Worm (Caenorhabditis elegans): ENCODE results near the gene clec-202.

clec-202 gene

ce11 chrIV:17328834-17329233 is 32.4 kb upstream of the clec-202 start, which contains the start of gene ceh-88:
Gene ceh-88, plus strand, starts transcription at chrIV:17329188.
- TF ChIP-seq elt-1 (tag; optimal IDR thresholded peaks at IDR 0.05) (no peak), lin-39 (tag; optimal IDR thresholded peaks at IDR 0.05) (no peak), mbf-1 (tag; optimal IDR thresholded peaks at IDR 0.05) (no peak), C34F6.9 (tag; optimal IDR thresholded peaks at IDR 0.05) (peak; percentile 37), nhr-23 (tag; optimal IDR thresholded peaks at IDR 0.05) (no peak)

- TF ChIP-seq R02D3.7 (tag; optimal IDR thresholded peaks at IDR 0.05) (no peak), nhr-129 (tag; optimal IDR thresholded peaks at IDR 0.05) (no peak), lsy-2 (tag; optimal IDR thresholded peaks at IDR 0.05) (peak in 1 of 2 experiments; percentile 36), sem-4 (tag; optimal IDR thresholded peaks at IDR 0.05) (no peak), C34F6.9 (tag; optimal IDR thresholded peaks at IDR 0.05) (peak; percentile 31), nhr-11 (tag; optimal IDR thresholded peaks at IDR 0.05) (no peak), snpc-4 (tag; optimal IDR thresholded peaks at IDR 0.05) (no peak), nhr-25 (tag; optimal IDR thresholded peaks at IDR 0.05) (peak; percentile 12), unc-55 (GFP tag; optimal IDR thresholded peaks at IDR 0.05) (peak; percentile 29), sma-3 (GFP tag; optimal IDR thresholded peaks at IDR 0.05) (no peak), mab-5 (tag; optimal IDR thresholded peaks at IDR 0.05) (no peak), lin-13 (GFP tag; optimal IDR thresholded peaks at IDR 0.05) (peak; percentile 14)
These were observed 30.1 kb upstream of the clec-202 start, which contains the start of gene C49C3.6 for ce11 chrIV:17331100-17331577. Gene C49C3.6, plus strand, starts transcription at chrIV:17331527.

ce11 chrIV:17332261-17332660 is 29.0 kb upstream of the clec-202 start, which contains the start of gene C49C3.7:
Gene C49C3.7, plus strand, starts transcription at chrIV:17332561.
- TF ChIP-seq nhr-77 (tag; optimal IDR thresholded peaks at IDR 0.05): no peak
- no peak for TF ChIP-seq egl-27 (tag; optimal IDR thresholded peaks at IDR 0.05)
- TF ChIP-seq unc-39 (tag; optimal IDR thresholded peaks at IDR 0.05): no peak
- TF ChIP-seq lin-11 (tag; optimal IDR thresholded peaks at IDR 0.05): no peak
- TF ChIP-seq sem-4 (tag; optimal IDR thresholded peaks at IDR 0.05): no peak

ce11 chrIV:17333542-17334281 is 27.5 kb upstream of the clec-202 start, which contains the start of gene C49C3.15:
Gene C49C3.15, plus strand, starts transcription at chrIV:17334231.
- TF ChIP-seq sma-9 (GFP tag; optimal IDR thresholded peaks at IDR 0.05): no peak
- no peak for TF ChIP-seq sma-9 (tag; optimal IDR thresholded peaks at IDR 0.05)
- TF ChIP-seq peb-1 (tag; optimal IDR thresholded peaks at IDR 0.05): no peak
- TF ChIP-seq nhr-21 (tag; optimal IDR thresholded peaks at IDR 0.05): no peak
- TF ChIP-seq elt-3 (tag; optimal IDR thresholded peaks at IDR 0.05): no peak
- no peak for TF ChIP-seq fos-1 (tag; optimal IDR thresholded peaks at IDR 0.05)
- TF ChIP-seq zag-1 (tag; optimal IDR thresholded peaks at IDR 0.05): no peak
- no peak for TF ChIP-seq nhr-11 (tag; optimal IDR thresholded peaks at IDR 0.05)
- no peak for TF ChIP-seq nhr-77 (tag; optimal IDR thresholded peaks at IDR 0.05)
- TF ChIP-seq ama-1 (optimal IDR thresholded peaks at IDR 0.05): no peak
- TF ChIP-seq nhr-10 (tag; optimal IDR thresholded peaks at IDR 0.05): no peak
- no peak for TF ChIP-seq R02D3.7 (tag; optimal IDR thresholded peaks at IDR 0.05)
- no peak for TF ChIP-seq blmp-1 (tag; optimal IDR thresholded peaks at IDR 0.05; ENCODE audit: insufficient read depth)
- no peak for TF ChIP-seq ztf-1 (GFP tag; conservative IDR thresholded peaks at IDR 0.05)
- TF ChIP-seq nhr-237 (tag; optimal IDR thresholded peaks at IDR 0.05): no peak
- TF ChIP-seq mab-5 (tag; optimal IDR thresholded peaks at IDR 0.05): no peak
- peak; percentile 41 for TF ChIP-seq nhr-129 (tag; optimal IDR thresholded peaks at IDR 0.05)
- TF ChIP-seq lin-39 (tag; optimal IDR thresholded peaks at IDR 0.05): no peak
- no peak for TF ChIP-seq nhr-23 (tag; optimal IDR thresholded peaks at IDR 0.05)
- TF ChIP-seq lsy-2 (tag; optimal IDR thresholded peaks at IDR 0.05): peak in 1 of 2 experiments; percentile 65
- TF ChIP-seq F13H6.1 (tag; optimal IDR thresholded peaks at IDR 0.05): no peak
- no peak for TF ChIP-seq mdl-1 (tag; optimal IDR thresholded peaks at IDR 0.05)
- peak; percentile 73 for TF ChIP-seq C34F6.9 (tag; optimal IDR thresholded peaks at IDR 0.05)
- TF ChIP-seq Y55F3AM.14 (GFP tag; optimal IDR thresholded peaks at IDR 0.05): no peak
- no peak for TF ChIP-seq sma-3 (GFP tag; optimal IDR thresholded peaks at IDR 0.05)
- no peak for TF ChIP-seq elt-1 (tag; optimal IDR thresholded peaks at IDR 0.05)
- TF ChIP-seq snpc-4 (tag; optimal IDR thresholded peaks at IDR 0.05): no peak
- TF ChIP-seq ztf-4 (tag; optimal IDR thresholded peaks at IDR 0.05): no peak
- TF ChIP-seq lin-11 (tag; optimal IDR thresholded peaks at IDR 0.05): no peak
- TF ChIP-seq aly-2 (tag; optimal IDR thresholded peaks at IDR 0.05): no peak
- peak; percentile 62 for TF ChIP-seq crh-2 (tag; optimal IDR thresholded peaks at IDR 0.05)
- TF ChIP-seq gmeb-1 (tag; optimal IDR thresholded peaks at IDR 0.05): no peak
- TF ChIP-seq sem-4 (tag; optimal IDR thresholded peaks at IDR 0.05): no peak
- peak; percentile 61 for TF ChIP-seq unc-55 (GFP tag; optimal IDR thresholded peaks at IDR 0.05)
- no peak for TF ChIP-seq alr-1 (tag; optimal IDR thresholded peaks at IDR 0.05)

All from whole organism, L2 larva.